Worm (Caenorhabditis elegans): ENCODE measurements around the gene age-1.
A peak's percentile ranks its signal among the peaks of the same experiment; 100 is the strongest.

Gene age-1

ce11 chrII:11545299-11545951, 18.6 kb upstream of the age-1 start, which contains the start of gene dnj-13:
Gene dnj-13, plus strand, starts transcription at chrII:11545701.
- TF ChIP-seq egl-27 (tag; optimal IDR thresholded peaks at IDR 0.05) (no peak), mdt-29 (GFP tag; IDR thresholded peaks at IDR 0.05) (peak; percentile 100), nhr-77 (tag; optimal IDR thresholded peaks at IDR 0.05) (peak; percentile 90), ama-1 (optimal IDR thresholded peaks at IDR 0.05) (peak; percentile 71), dmd-8 (GFP tag; IDR thresholded peaks at IDR 0.05) (peak; percentile 84), ces-1 (GFP tag; optimal IDR thresholded peaks at IDR 0.05) (no peak), sdz-12 (GFP tag; optimal IDR thresholded peaks at IDR 0.05) (peak; percentile 95), nhr-6 (tag; optimal IDR thresholded peaks at IDR 0.05) (peak; percentile 80), vab-7 (GFP tag; IDR thresholded peaks at IDR 0.05) (peak; percentile 85), dve-1 (tag; optimal IDR thresholded peaks at IDR 0.05; ENCODE audit: insufficient read depth) (peak; percentile 98), spr-3 (GFP tag; optimal IDR thresholded peaks at IDR 0.05) (peak; percentile 94), ceh-32 (tag; optimal IDR thresholded peaks at IDR 0.05; ENCODE audit: poor library complexity) (peak; percentile 28), zfp-2 (tag; optimal IDR thresholded peaks at IDR 0.05) (peak; percentile 73), lin-29 (GFP tag; IDR thresholded peaks at IDR 0.05) (peak; percentile 91), set-16 (GFP tag; IDR thresholded peaks at IDR 0.05) (peak; percentile 77), arid-1 (GFP tag; conservative IDR thresholded peaks at IDR 0.05) (peak; percentile 97), saeg-2 (GFP tag; IDR thresholded peaks at IDR 0.05) (peak; percentile 93), nhr-11 (tag; optimal IDR thresholded peaks at IDR 0.05) (peak; percentile 96), mes-2 (tag; optimal IDR thresholded peaks at IDR 0.05; ENCODE audit: poor library complexity, severe bottlenecking) (peak; percentile 94), lin-13 (GFP tag; optimal IDR thresholded peaks at IDR 0.05) (peak; percentile 91), Y105C5A.15 (GFP tag; IDR thresholded peaks at IDR 0.05) (peak; percentile 65; the same call in 1 of the 2 replicates), lsy-2 (tag; optimal IDR thresholded peaks at IDR 0.05) (peak; percentile 88 to 94), nhr-76 (tag; optimal IDR thresholded peaks at IDR 0.05) (no peak), tag-97 (GFP tag; IDR thresholded peaks at IDR 0.05) (peak; percentile 87; the same call in 1 of the 2 replicates), madf-9 (GFP tag; conservative IDR thresholded peaks at IDR 0.05) (peak; percentile 94), lin-38 (GFP tag; IDR thresholded peaks at IDR 0.05) (peak; percentile 99), aly-2 (tag; optimal IDR thresholded peaks at IDR 0.05) (no peak), mep-1 (tag; optimal IDR thresholded peaks at IDR 0.05) (peak; percentile 96), lin-15B (tag; optimal IDR thresholded peaks at IDR 0.05) (no peak), ctbp-1 (GFP tag; IDR thresholded peaks at IDR 0.05) (peak; percentile 95), zip-2 (tag; optimal IDR thresholded peaks at IDR 0.05) (peak; percentile 79), mdl-1 (tag; optimal IDR thresholded peaks at IDR 0.05) (peak; percentile 75 to 76), nhr-25 (tag; optimal IDR thresholded peaks at IDR 0.05; ENCODE audit: borderline replicate concordance, insufficient read depth) (peak; percentile 68), nhr-28 (tag; optimal IDR thresholded peaks at IDR 0.05) (peak; percentile 85), nhr-111 (GFP tag; optimal IDR thresholded peaks at IDR 0.05) (peak; percentile 96), mxl-2 (GFP tag; conservative IDR thresholded peaks at IDR 0.05) (peak; percentile 55; the same call in 1 of the 2 replicates), duxl-1 (tag; optimal IDR thresholded peaks at IDR 0.05; ENCODE audit: poor library complexity) (peak; percentile 95), Y75B8A.6 (GFP tag; IDR thresholded peaks at IDR 0.05) (peak; percentile 90; the same call in 1 of the 2 replicates), dmd-6 (GFP tag; IDR thresholded peaks at IDR 0.05) (peak; percentile 95), unc-39 (tag; optimal IDR thresholded peaks at IDR 0.05) (no peak), rbr-2 (tag; optimal IDR thresholded peaks at IDR 0.05) (peak; percentile 96), T26A8.4 (GFP tag; IDR thresholded peaks at IDR 0.05) (peak; percentile 97), cey-2 (tag; optimal IDR thresholded peaks at IDR 0.05; ENCODE audit: borderline replicate concordance, insufficient read depth) (no peak), aha-1 (tag) (peak; percentile 88), ztf-7 (tag; optimal IDR thresholded peaks at IDR 0.05) (peak; percentile 39), madf-5 (GFP tag; IDR thresholded peaks at IDR 0.05) (peak; percentile 87 to 91; a peak in 3 of 4 replicates), Y48G9A.11 (GFP tag; IDR thresholded peaks at IDR 0.05) (peak; percentile 86), ceh-82 (tag; optimal IDR thresholded peaks at IDR 0.05) (no peak), pqm-1 (tag; optimal IDR thresholded peaks at IDR 0.05) (no peak)
